Fruit fly (Drosophila melanogaster) whole organism, embryonic: ENCODE data around the gene CG17982.

ENCODE experiments used
- ATbp ChIP-seq: fragments of 200-800 bp; sonication (Bioruptor generic); optimal IDR thresholded peaks from 2 replicates; lab custom pipeline; 2017; ENCODE audit warnings: missing biosample characterization, mild to moderate bottlenecking, missing genetic modification characterization, missing genetic modification reagents
- Aef1 ChIP-seq: fragments of 200-800 bp; sonication (Bioruptor generic); IDR thresholded peaks from 3 replicates; pipeline ENCODE4 v1.3.6; 2022; ENCODE audit warnings: missing biosample characterization, missing genetic modification characterization
- Antp ChIP-seq: fragments of 200-800 bp; sonication (Bioruptor generic); optimal IDR thresholded peaks from 3 replicates; lab custom pipeline; 2016; ENCODE audit warnings: missing biosample characterization, missing genetic modification characterization
- Bdp1 ChIP-seq: fragments of 200-800 bp; sonication (Bioruptor generic); optimal IDR thresholded peaks from 3 replicates; lab custom pipeline; 2016; ENCODE audit warnings: missing biosample characterization, missing genetic modification characterization
- CG12219 ChIP-seq: fragments of 200-800 bp; sonication (Bioruptor generic); optimal IDR thresholded peaks from 3 replicates; lab custom pipeline; 2018; ENCODE audit warnings: missing biosample characterization, mild to moderate bottlenecking, missing genetic modification characterization
- CG12769 ChIP-seq: fragments of 200-800 bp; sonication (Bioruptor generic); optimal IDR thresholded peaks from 2 replicates; lab custom pipeline; 2019; ENCODE audit warnings: missing biosample characterization, mild to moderate bottlenecking, missing genetic modification characterization, moderate library complexity
- CG14014 ChIP-seq: fragments of 200-800 bp; sonication (Bioruptor generic); IDR thresholded peaks from 2 replicates; pipeline ENCODE4 v1.3.6; 2022; ENCODE audit warnings: missing biosample characterization, missing genetic modification characterization
- CG15696 ChIP-seq: fragments of 200-800 bp; sonication (Bioruptor generic); optimal IDR thresholded peaks from 2 replicates; lab custom pipeline; 2019; ENCODE audit warnings: missing biosample characterization, mild to moderate bottlenecking, missing genetic modification characterization, moderate library complexity
- CG1602 ChIP-seq: fragments of 200-800 bp; sonication (Bioruptor generic); optimal IDR thresholded peaks from 3 replicates; lab custom pipeline; 2016; ENCODE audit warnings: missing biosample characterization, missing genetic modification characterization
- CG1603 ChIP-seq: fragments of 200-800 bp; sonication (Bioruptor generic); optimal IDR thresholded peaks from 2 replicates; lab custom pipeline; 2019; ENCODE audit warnings: missing biosample characterization, mild to moderate bottlenecking, missing genetic modification characterization, moderate library complexity
- CG17328 ChIP-seq: fragments of 200-800 bp; sonication (Bioruptor generic); IDR thresholded peaks from 2 replicates; pipeline ENCODE4 v1.3.6; 2022; ENCODE audit warnings: missing biosample characterization, missing genetic modification characterization
- CG32532 ChIP-seq: fragments of 200-800 bp; sonication (Bioruptor generic); IDR thresholded peaks from 2 replicates; pipeline ENCODE4 v1.3.6; 2022; ENCODE audit warnings: missing biosample characterization, missing genetic modification characterization
- CG3281 ChIP-seq: fragments of 200-800 bp; sonication (Bioruptor generic); optimal IDR thresholded peaks from 3 replicates; lab custom pipeline; 2017; ENCODE audit warnings: missing biosample characterization, mild to moderate bottlenecking, missing genetic modification characterization
- CG33557 ChIP-seq: fragments of 200-800 bp; sonication (Bioruptor generic); optimal IDR thresholded peaks from 2 replicates; lab custom pipeline; 2019; ENCODE audit warnings: missing biosample characterization, mild to moderate bottlenecking, missing genetic modification characterization, moderate library complexity
- CG3838 ChIP-seq: fragments of 200-800 bp; sonication (Bioruptor generic); optimal IDR thresholded peaks from 3 replicates; lab custom pipeline; 2016; ENCODE audit warnings: missing biosample characterization, missing genetic modification characterization
- CG4328 ChIP-seq: fragments of 200-800 bp; sonication (Bioruptor generic); optimal IDR thresholded peaks from 3 replicates; lab custom pipeline; 2017; ENCODE audit warnings: missing biosample characterization, missing genetic modification reagents, missing genetic modification characterization
- CG4617 ChIP-seq: fragments of 200-800 bp; sonication (Bioruptor generic); optimal IDR thresholded peaks from 3 replicates; lab custom pipeline; 2016; ENCODE audit warnings: missing biosample characterization, missing genetic modification characterization, borderline replicate concordance
- CG4730 ChIP-seq: fragments of 200-800 bp; sonication (Bioruptor generic); IDR thresholded peaks from 2 replicates; pipeline ENCODE4 v1.3.6; 2022; ENCODE audit warnings: missing biosample characterization, missing genetic modification characterization
- CG7357 ChIP-seq: fragments of 200-800 bp; sonication (Bioruptor generic); IDR thresholded peaks from 3 replicates; pipeline ENCODE4 v1.3.6; 2022; ENCODE audit warnings: missing biosample characterization, missing genetic modification characterization
- CG7987 ChIP-seq: fragments of 200-800 bp; sonication (Bioruptor generic); optimal IDR thresholded peaks from 2 replicates; lab custom pipeline; 2018; ENCODE audit warnings: missing biosample characterization, mild to moderate bottlenecking, missing genetic modification characterization, moderate library complexity
- CG9437 ChIP-seq: fragments of 200-800 bp; sonication (Bioruptor generic); optimal IDR thresholded peaks from 2 replicates; lab custom pipeline; 2018; ENCODE audit warnings: missing biosample characterization, mild to moderate bottlenecking, missing genetic modification characterization
- CrebB ChIP-seq: fragments of 200-800 bp; sonication (Bioruptor generic); optimal IDR thresholded peaks from 3 replicates; lab custom pipeline; 2018; ENCODE audit warnings: missing biosample characterization, mild to moderate bottlenecking, missing genetic modification characterization
- D19B ChIP-seq: fragments of 200-800 bp; sonication (Bioruptor generic); optimal IDR thresholded peaks from 2 replicates; lab custom pipeline; 2017; ENCODE audit warnings: missing biosample characterization, mild to moderate bottlenecking, missing genetic modification characterization
- Deaf1 ChIP-seq: fragments of 200-800 bp; optimal IDR thresholded peaks from 3 replicates; lab custom pipeline; 2019; ENCODE audit warnings: missing biosample characterization, mild to moderate bottlenecking, missing genetic modification characterization, moderate library complexity
- Dll ChIP-seq: fragments of 200-800 bp; sonication (Bioruptor generic); IDR thresholded peaks from 4 replicates; pipeline ENCODE4 v1.3.6; 2022; ENCODE audit warnings: missing biosample characterization, missing genetic modification characterization; ENCODE audit not compliant: partially characterized antibody
- Dref ChIP-seq: fragments of 200-800 bp; sonication (Bioruptor generic); IDR thresholded peaks from 2 replicates; pipeline ENCODE4 v1.3.6; 2022; ENCODE audit warnings: missing biosample characterization, missing genetic modification characterization
- Fer1 ChIP-seq: fragments of 200-800 bp; sonication (Bioruptor generic); optimal IDR thresholded peaks from 2 replicates; lab custom pipeline; 2017; ENCODE audit warnings: missing biosample characterization, mild to moderate bottlenecking, missing genetic modification characterization
- GATAe ChIP-seq: fragments of 200-800 bp; sonication (Bioruptor generic); conservative IDR thresholded peaks from 2 replicates; pipeline ENCODE4 v1.3.6; 2022; ENCODE audit warnings: missing biosample characterization, missing genetic modification characterization
- Gsc ChIP-seq: fragments of 200-800 bp; sonication (Bioruptor generic); IDR thresholded peaks from 2 replicates; pipeline ENCODE4 v1.3.6; 2022; ENCODE audit warnings: missing biosample characterization, missing genetic modification characterization
- Hmr ChIP-seq: fragments of 200-800 bp; sonication (Bioruptor generic); optimal IDR thresholded peaks from 3 replicates; lab custom pipeline; 2017; ENCODE audit warnings: mild to moderate bottlenecking, missing biosample characterization, missing genetic modification reagents, missing genetic modification characterization
- Hr3 ChIP-seq: fragments of 200-800 bp; sonication (Bioruptor generic); optimal IDR thresholded peaks from 3 replicates; lab custom pipeline; 2016; ENCODE audit warnings: missing biosample characterization, missing genetic modification characterization
- Lhr ChIP-seq: fragments of 200-800 bp; sonication (Bioruptor generic); optimal IDR thresholded peaks from 3 replicates; lab custom pipeline; 2017; ENCODE audit warnings: mild to moderate bottlenecking, missing biosample characterization, missing genetic modification reagents, missing genetic modification characterization
- Max ChIP-seq: fragments of 200-800 bp; sonication (Bioruptor generic); optimal IDR thresholded peaks from 2 replicates; lab custom pipeline; 2016; ENCODE audit warnings: missing biosample characterization, mild to moderate bottlenecking, missing genetic modification characterization
- Nf-YA ChIP-seq: fragments of 200-800 bp; sonication (Bioruptor generic); IDR thresholded peaks from 2 replicates; pipeline ENCODE4 v1.3.6; 2022; ENCODE audit warnings: missing biosample characterization, missing genetic modification characterization
- Ptx1 ChIP-seq: fragments of 200-800 bp; sonication (Bioruptor generic); IDR thresholded peaks from 2 replicates; pipeline ENCODE4 v1.3.6; 2022; ENCODE audit warnings: missing biosample characterization, missing genetic modification characterization
- abd-A ChIP-seq: fragments of 200-800 bp; sonication (Bioruptor generic); optimal IDR thresholded peaks from 3 replicates; lab custom pipeline; 2019; ENCODE audit warnings: missing biosample characterization, mild to moderate bottlenecking, missing genetic modification characterization, moderate library complexity
- caup ChIP-seq: fragments of 200-800 bp; sonication (Bioruptor generic); optimal IDR thresholded peaks from 3 replicates; lab custom pipeline; 2017; ENCODE audit warnings: missing biosample characterization, mild to moderate bottlenecking, missing genetic modification characterization, moderate library complexity; ENCODE audit not compliant: severe bottlenecking
- croc ChIP-seq: fragments of 200-800 bp; sonication (Bioruptor generic); conservative IDR thresholded peaks from 3 replicates; pipeline ENCODE4 v1.3.6; 2022; ENCODE audit warnings: missing biosample characterization, missing genetic modification characterization
- dpn ChIP-seq, 2 experiments: fragments of 200-800 bp; sonication (Bioruptor generic); optimal IDR thresholded peaks; 3 replicates each; lab custom pipeline; 2016; ENCODE audit warnings: missing biosample characterization in 2 of 2, missing genetic modification characterization in 2 of 2
- gfzf ChIP-seq: fragments of 200-800 bp; sonication (Bioruptor generic); optimal IDR thresholded peaks from 2 replicates; lab custom pipeline; 2016; ENCODE audit warnings: missing biosample characterization, mild to moderate bottlenecking, missing genetic modification characterization, moderate library complexity
- grn ChIP-seq: fragments of 200-800 bp; sonication (Bioruptor generic); optimal IDR thresholded peaks from 3 replicates; lab custom pipeline; 2017; ENCODE audit warnings: missing biosample characterization, missing genetic modification characterization
- gsb ChIP-seq: fragments of 200-800 bp; sonication (Bioruptor generic); IDR thresholded peaks from 2 replicates; pipeline ENCODE4 v1.3.6; 2022; ENCODE audit warnings: missing biosample characterization, missing genetic modification characterization
- hkb ChIP-seq, 2 experiments: fragments of 200-800 bp in 1 of 2; fragments of >200 bp in 1 of 2; sonication (Bioruptor generic) in 1 of 2; IDR thresholded peaks in 1 of 2; optimal IDR thresholded peaks in 1 of 2; 2 replicates each; pipeline versions ENCODE4 v1.3.6 to Lab custom; 2017 to 2022; ENCODE audit warnings: missing biosample characterization in 1 of 2, missing genetic modification characterization in 1 of 2
- lmd ChIP-seq: fragments of 200-800 bp; sonication (Bioruptor generic); IDR thresholded peaks from 2 replicates; pipeline ENCODE4 v1.3.6; 2022; ENCODE audit warnings: missing biosample characterization, missing genetic modification characterization
- onecut ChIP-seq: fragments of 200-800 bp; sonication (Bioruptor generic); IDR thresholded peaks from 2 replicates; pipeline ENCODE4 v1.3.6; 2022; ENCODE audit warnings: missing biosample characterization, missing genetic modification characterization
- prd ChIP-seq, 3 experiments: fragments of >200 bp in 2 of 3; fragments of 200-800 bp in 1 of 3; sonication (Bioruptor generic) in 1 of 3; optimal IDR thresholded peaks in 2 of 3; IDR thresholded peaks in 1 of 3; 2 replicates in 2 of 3; 3 replicates in 1 of 3; pipeline versions ENCODE4 v1.3.6 to Lab custom; 2017 to 2022; ENCODE audit warnings: missing biosample characterization in 1 of 3, missing genetic modification characterization in 1 of 3
- stwl ChIP-seq: fragments of 200-800 bp; sonication (Bioruptor generic); optimal IDR thresholded peaks from 3 replicates; lab custom pipeline; 2018; ENCODE audit warnings: missing biosample characterization, mild to moderate bottlenecking, missing genetic modification characterization, moderate library complexity
- trem ChIP-seq: fragments of 200-800 bp; optimal IDR thresholded peaks from 3 replicates; lab custom pipeline; 2019; ENCODE audit warnings: missing biosample characterization, mild to moderate bottlenecking, missing genetic modification characterization, moderate library complexity
- unc-4 ChIP-seq: fragments of 200-800 bp; sonication (Bioruptor generic); IDR thresholded peaks from 2 replicates; pipeline ENCODE4 v1.3.6; 2022; ENCODE audit warnings: missing biosample characterization, missing genetic modification characterization; ENCODE audit not compliant: partially characterized antibody

Gene CG17982

DNA sequence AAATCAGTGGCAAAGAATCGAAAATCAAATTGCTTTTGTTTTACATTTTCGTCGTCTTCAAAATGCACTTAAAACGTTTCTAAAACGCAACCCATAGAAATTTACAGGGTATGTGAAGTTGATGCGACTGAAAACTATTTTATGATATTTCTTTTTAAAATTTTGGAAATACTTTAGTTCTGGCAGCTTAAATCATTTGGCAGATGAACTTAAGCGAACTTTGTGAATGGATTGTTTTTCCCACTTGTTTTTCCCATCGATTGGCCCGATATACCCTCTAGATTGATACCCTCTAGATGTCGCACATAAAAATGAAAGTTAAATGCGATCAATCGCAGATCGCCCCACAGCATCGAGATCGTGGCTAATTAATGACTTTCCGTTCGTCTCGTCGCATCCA, 17.5 kb downstream of the CG17982 start (continued):
- TF ChIP-seq trem (tag; lab: Kevin White, UChicago): peak; percentile 40
- no peak for TF ChIP-seq hkb (optimal IDR thresholded peaks at IDR 0.05; lab: Kevin White, UChicago)
- TF ChIP-seq hkb (GFP tag; IDR thresholded peaks at IDR 0.05; lab: Robert Waterston, UW): peak; percentile 65
- no peak for TF ChIP-seq CrebB (tag; lab: Kevin White, UChicago)
- TF ChIP-seq CG4617: no peak
- TF ChIP-seq Dll (GFP tag; lab: Robert Waterston, UW): no peak
- TF ChIP-seq CG14014 (GFP tag; lab: Robert Waterston, UW): no peak
- peak; percentile 60 for TF ChIP-seq lmd (GFP tag; lab: Robert Waterston, UW)
- TF ChIP-seq CG7987 (GFP tag; lab: Kevin White, UChicago): no peak
- no peak for TF ChIP-seq Hmr (GFP tag; lab: Kevin White, UChicago)
- peak; percentile 84 for TF ChIP-seq CG1603
- peak; percentile 50 for TF ChIP-seq CG1602 (GFP tag; lab: Kevin White, UChicago)
- no peak for TF ChIP-seq CG32532 (GFP tag; lab: Robert Waterston, UW)
- 0 out of 2 replicates have a peak, but pooled peaks have one; percentile 14 for TF ChIP-seq onecut (GFP tag; lab: Robert Waterston, UW)
- TF ChIP-seq unc-4: no peak
- peak; percentile 23 for TF ChIP-seq D19B (GFP tag; lab: Kevin White, UChicago)
- TF ChIP-seq stwl (tag; lab: Kevin White, UChicago): no peak
- peak; percentile 2 for TF ChIP-seq CG9437 (GFP tag; lab: Kevin White, UChicago)
- TF ChIP-seq Lhr (GFP tag; lab: Kevin White, UChicago): peak; percentile 14
- TF ChIP-seq Bdp1 (GFP tag; lab: Kevin White, UChicago): no peak
- no peak for TF ChIP-seq Deaf1 (tag; lab: Kevin White, UChicago)
- TF ChIP-seq abd-A (tag; lab: Kevin White, UChicago): no peak
- no peak for TF ChIP-seq gfzf (GFP tag; lab: Kevin White, UChicago)
- TF ChIP-seq CG12219 (GFP tag; lab: Kevin White, UChicago): peak; percentile 40
- no peak for TF ChIP-seq CG15696 (tag; lab: Kevin White, UChicago)
- 0 out of 3 replicates have a peak, but pooled peaks have one; percentile 27 for TF ChIP-seq Aef1 (GFP tag; lab: Robert Waterston, UW)
- TF ChIP-seq grn (GFP tag; lab: Kevin White, UChicago): peak; percentile 6
- TF ChIP-seq CG4730 (GFP tag; lab: Robert Waterston, UW): no peak
- peak; percentile 18 for TF ChIP-seq Max (GFP tag; lab: Kevin White, UChicago)
- TF ChIP-seq GATAe (GFP tag; lab: Robert Waterston, UW): no peak
- no peak for TF ChIP-seq Fer1 (GFP tag; lab: Kevin White, UChicago)
- TF ChIP-seq ATbp (GFP tag; lab: Kevin White, UChicago): peak; percentile 83
- TF ChIP-seq Antp: peak; percentile 38
- no peak for TF ChIP-seq Gsc (GFP tag; lab: Robert Waterston, UW)
- TF ChIP-seq croc: peak; percentile 52; the same call in 2 of the 3 replicates
- no peak for TF ChIP-seq caup (GFP tag; lab: Kevin White, UChicago)
- no peak for TF ChIP-seq CG7357
- no peak for TF ChIP-seq CG3281 (GFP tag; lab: Kevin White, UChicago)
- peak; percentile 16 for TF ChIP-seq CG33557 (GFP tag; lab: Kevin White, UChicago)
- TF ChIP-seq prd (optimal IDR thresholded peaks at IDR 0.05; lab: Kevin White, UChicago): no peak
- TF ChIP-seq prd (GFP tag; IDR thresholded peaks at IDR 0.05; lab: Robert Waterston, UW): peak; percentile 85
- no peak for TF ChIP-seq CG4328 (GFP tag; lab: Kevin White, UChicago)
- TF ChIP-seq Ptx1: peak; percentile 67
- peak; percentile 81 for TF ChIP-seq CG17328 (GFP tag; lab: Robert Waterston, UW)
- no peak for TF ChIP-seq Dref (GFP tag; lab: Robert Waterston, UW)
- no peak for TF ChIP-seq Nf-YA
- TF ChIP-seq CG12769: peak; percentile 32
- no peak for TF ChIP-seq CG3838 (GFP tag; lab: Kevin White, UChicago)
- TF ChIP-seq Hr3 (GFP tag; lab: Kevin White, UChicago): peak; percentile 52
- no peak for TF ChIP-seq gsb (GFP tag; lab: Robert Waterston, UW)
- TF ChIP-seq dpn (GFP tag; optimal IDR thresholded peaks at IDR 0.05; lab: Kevin White, UChicago): peak; percentile 35 to 49
